Worm (Caenorhabditis elegans): ENCODE results near the gene nep-25.

ce11 chrII:5838453-5838852, 3.6 kb upstream of the nep-25 start, which contains the start of gene ZK1248.15:
- TF ChIP-seq mdl-1 (tag; optimal IDR thresholded peaks at IDR 0.05) = no peak
- no peak for TF ChIP-seq lin-39 (tag; optimal IDR thresholded peaks at IDR 0.05)
- TF ChIP-seq jun-1 (tag; optimal IDR thresholded peaks at IDR 0.05) = no peak
- TF ChIP-seq nhr-25 (tag; optimal IDR thresholded peaks at IDR 0.05) = no peak
